Worm (Caenorhabditis elegans) whole organism, L4 larva: ENCODE data around the gene rmd-1.

Experiments used
- D1046.2 ChIP-seq: fragments of 200-800 bp; sonication (Bioruptor generic); IDR thresholded peaks from 2 replicates; pipeline ENCODE4 v1.3.6; 2022; ENCODE audit warnings: missing genetic modification characterization, missing compliant biosample characterization
- F26F4.8 ChIP-seq: fragments of 200-800 bp; sonication (Bioruptor generic); conservative IDR thresholded peaks from 2 replicates; pipeline ENCODE4 v1.3.6; 2022; ENCODE audit warnings: missing genetic modification characterization, missing compliant biosample characterization
- F37D6.2 ChIP-seq: sonication (generic microtip); optimal IDR thresholded peaks from 2 replicates; lab custom pipeline; 2016; ENCODE audit warnings: mild to moderate bottlenecking, missing genetic modification characterization, missing compliant biosample characterization
- F44E2.7 ChIP-seq: fragments of 200-800 bp; sonication (Bioruptor generic); IDR thresholded peaks from 2 replicates; pipeline ENCODE4 v2.1.2; 2022; ENCODE audit warnings: missing genetic modification characterization, missing compliant biosample characterization
- R02D3.7 ChIP-seq: fragments of 150-350 bp; sonication (generic microtip); optimal IDR thresholded peaks from 3 replicates; lab custom pipeline; 2014; ENCODE audit warnings: missing biosample characterization, missing genetic modification characterization
- T20F7.1 ChIP-seq: fragments of 200-800 bp; sonication (Bioruptor generic); optimal IDR thresholded peaks from 2 replicates; lab custom pipeline; 2018; ENCODE audit warnings: mild to moderate bottlenecking, missing genetic modification characterization, missing compliant biosample characterization
- Y5F2A.4 ChIP-seq: fragments of 200-800 bp; sonication (Bioruptor generic); optimal IDR thresholded peaks from 2 replicates; lab custom pipeline; 2018; ENCODE audit warnings: mild to moderate bottlenecking, missing genetic modification characterization, missing compliant biosample characterization
- ZK546.5 ChIP-seq, 2 experiments: sonication (generic microtip); optimal IDR thresholded peaks; 2 replicates each; lab custom pipeline; 2017; ENCODE audit warnings: missing biosample characterization in 2 of 2, missing genetic modification characterization in 2 of 2
- aha-1 ChIP-seq: fragments of 150-350 bp; peaks from one replicate; lab custom pipeline; 2014; ENCODE audit warnings: missing biosample characterization, missing genetic modification characterization
- ceh-62 ChIP-seq: sonication (generic microtip); optimal IDR thresholded peaks from 2 replicates; lab custom pipeline; 2017; ENCODE audit warnings: missing biosample characterization, missing genetic modification characterization
- daf-8 ChIP-seq: fragments of 200-800 bp; sonication (Bioruptor generic); IDR thresholded peaks from 2 replicates; pipeline ENCODE4 v1.3.6; 2022; ENCODE audit warnings: missing genetic modification characterization, missing compliant biosample characterization
- dmd-6 ChIP-seq: fragments of 200-800 bp; sonication (Bioruptor generic); IDR thresholded peaks from 2 replicates; pipeline ENCODE4 v1.3.6; 2022; ENCODE audit warnings: missing genetic modification reagents, missing genetic modification characterization, missing compliant biosample characterization
- dmd-8 ChIP-seq: fragments of 200-800 bp; sonication (Bioruptor generic); IDR thresholded peaks from 2 replicates; pipeline ENCODE4 v1.3.6; 2022; ENCODE audit warnings: missing genetic modification characterization, missing compliant biosample characterization
- dmd-9 ChIP-seq: fragments of 200-800 bp; sonication (Bioruptor generic); IDR thresholded peaks from 2 replicates; pipeline ENCODE4 v1.3.6; 2022; ENCODE audit warnings: missing genetic modification reagents, missing genetic modification characterization, missing compliant biosample characterization
- duxl-1 ChIP-seq: sonication (generic microtip); optimal IDR thresholded peaks from 2 replicates; lab custom pipeline; 2016; ENCODE audit warnings: mild to moderate bottlenecking, missing genetic modification characterization, moderate library complexity, missing compliant biosample characterization; ENCODE audit not compliant: poor library complexity
- egl-27 ChIP-seq: sonication (generic microtip); optimal IDR thresholded peaks from 3 replicates; lab custom pipeline; 2017; ENCODE audit warnings: missing biosample characterization, missing genetic modification reagents, missing genetic modification characterization
- egl-43 ChIP-seq: fragments of 200-800 bp; sonication (Bioruptor generic); IDR thresholded peaks from 2 replicates; pipeline ENCODE4 v1.3.6; 2022; ENCODE audit warnings: missing genetic modification reagents, missing genetic modification characterization, missing compliant biosample characterization
- fos-1 ChIP-seq: fragments of 150-350 bp; optimal IDR thresholded peaks from 2 replicates; lab custom pipeline; 2014; ENCODE audit warnings: missing biosample characterization, missing genetic modification characterization
- gei-8 ChIP-seq: fragments of 200-800 bp; sonication (Bioruptor generic); optimal IDR thresholded peaks from 2 replicates; lab custom pipeline; 2018; ENCODE audit warnings: mild to moderate bottlenecking, missing genetic modification characterization, missing compliant biosample characterization
- hif-1 ChIP-seq, 2 experiments: sonication (generic microtip); optimal IDR thresholded peaks; 2 replicates each; lab custom pipeline; 2016 to 2017; ENCODE audit warnings: missing compliant biosample characterization in 2 of 2, missing genetic modification characterization in 2 of 2, missing genetic modification reagents in 2 of 2, missing genotype in 2 of 2, mild to moderate bottlenecking in 1 of 2
- hlh-11 ChIP-seq: fragments of 200-800 bp; sonication (Bioruptor generic); optimal IDR thresholded peaks from 2 replicates; lab custom pipeline; 2018; ENCODE audit warnings: mild to moderate bottlenecking, missing genetic modification characterization, missing compliant biosample characterization
- hlh-30 ChIP-seq: sonication (generic microtip); optimal IDR thresholded peaks from 2 replicates; lab custom pipeline; 2017; ENCODE audit warnings: antibody characterized with exemption, mild to moderate bottlenecking, missing genetic modification characterization, missing compliant biosample characterization; ENCODE audit not compliant: insufficient read depth
- hmg-1.1 ChIP-seq: fragments of 200-800 bp; sonication (Bioruptor generic); IDR thresholded peaks from 2 replicates; pipeline ENCODE4 v1.3.6; 2022; ENCODE audit warnings: missing genetic modification reagents, missing genetic modification characterization, missing compliant biosample characterization
- jun-1 ChIP-seq: fragments of 150-350 bp; optimal IDR thresholded peaks from 2 replicates; lab custom pipeline; 2014; ENCODE audit warnings: missing biosample characterization, missing genetic modification reagents, missing genetic modification characterization
- lin-15B ChIP-seq: fragments of 150-350 bp; sonication (generic microtip); optimal IDR thresholded peaks from 3 replicates; lab custom pipeline; 2014; ENCODE audit warnings: missing biosample characterization, missing genetic modification characterization
- lin-29 ChIP-seq: fragments of 200-800 bp; sonication (Bioruptor generic); IDR thresholded peaks from 2 replicates; pipeline ENCODE4 v1.3.6; 2022; ENCODE audit warnings: missing genetic modification reagents, missing genetic modification characterization, missing compliant biosample characterization
- lin-38 ChIP-seq: fragments of 200-800 bp; sonication (Bioruptor generic); IDR thresholded peaks from 2 replicates; pipeline ENCODE4 v1.3.6; 2022; ENCODE audit warnings: missing genetic modification reagents, missing genetic modification characterization, missing compliant biosample characterization
- madf-5 ChIP-seq, 2 experiments: fragments of 200-800 bp; sonication (Bioruptor generic); IDR thresholded peaks; 2 replicates each; pipeline ENCODE4 v1.3.6; 2022; ENCODE audit warnings: missing compliant biosample characterization in 2 of 2, missing genetic modification characterization in 2 of 2
- madf-9 ChIP-seq: fragments of 200-800 bp; sonication (Bioruptor generic); conservative IDR thresholded peaks from 2 replicates; pipeline ENCODE4 v1.3.6; 2022; ENCODE audit warnings: missing genetic modification reagents, missing genetic modification characterization, missing compliant biosample characterization
- mdl-1 ChIP-seq, 2 experiments: fragments of 150-350 bp in 1 of 2; sonication (generic microtip) in 1 of 2; optimal IDR thresholded peaks; 2 replicates each; lab custom pipeline; 2014 to 2017; ENCODE audit warnings: missing biosample characterization in 2 of 2, missing genetic modification characterization in 2 of 2
- mdt-29 ChIP-seq: fragments of 200-800 bp; sonication (Bioruptor generic); IDR thresholded peaks from 2 replicates; pipeline ENCODE4 v1.3.6; 2022; ENCODE audit warnings: missing genetic modification reagents, missing genetic modification characterization, missing compliant biosample characterization
- mes-2 ChIP-seq: sonication (generic microtip); optimal IDR thresholded peaks from 2 replicates; lab custom pipeline; 2016; ENCODE audit warnings: missing genotype, mild to moderate bottlenecking, missing genetic modification characterization, missing compliant biosample characterization; ENCODE audit not compliant: poor library complexity, severe bottlenecking
- mxl-2 ChIP-seq: fragments of 200-800 bp; sonication (Bioruptor generic); conservative IDR thresholded peaks from 2 replicates; pipeline ENCODE4 v1.3.6; 2022; ENCODE audit warnings: missing genetic modification reagents, missing genetic modification characterization, missing compliant biosample characterization
- nhr-237 ChIP-seq: sonication (generic microtip); optimal IDR thresholded peaks from 2 replicates; lab custom pipeline; 2017; ENCODE audit warnings: missing biosample characterization, missing genetic modification characterization
- nhr-28 ChIP-seq: fragments of 150-350 bp; optimal IDR thresholded peaks from 2 replicates; lab custom pipeline; 2014; ENCODE audit warnings: missing biosample characterization, missing genetic modification characterization
- nhr-41 ChIP-seq: fragments of 200-800 bp; sonication (Bioruptor generic); IDR thresholded peaks from 2 replicates; pipeline ENCODE4 v1.3.6; 2022; ENCODE audit warnings: missing genetic modification reagents, missing genetic modification characterization, missing compliant biosample characterization
- nhr-76 ChIP-seq: fragments of 150-350 bp; optimal IDR thresholded peaks from 2 replicates; lab custom pipeline; 2014; ENCODE audit warnings: missing biosample characterization, missing genetic modification characterization
- pha-4 ChIP-seq, 2 experiments: fragments of 150-350 bp in 1 of 2; fragments of 200-800 bp in 1 of 2; sonication (Bioruptor generic) in 1 of 2; IDR thresholded peaks in 1 of 2; optimal IDR thresholded peaks in 1 of 2; 2 replicates each; pipeline versions ENCODE4 v1.3.6 to Lab custom; 2014 to 2022; ENCODE audit warnings: missing genetic modification characterization in 2 of 2, missing genetic modification reagents in 2 of 2, missing biosample characterization in 1 of 2, missing compliant biosample characterization in 1 of 2
- pqm-1 ChIP-seq: sonication (generic microtip); optimal IDR thresholded peaks from 2 replicates; lab custom pipeline; 2017; ENCODE audit warnings: missing biosample characterization, missing genetic modification characterization
- rbr-2 ChIP-seq: sonication (generic microtip); optimal IDR thresholded peaks from 2 replicates; lab custom pipeline; 2016; ENCODE audit warnings: missing genotype, missing genetic modification characterization, missing compliant biosample characterization
- saeg-2 ChIP-seq: fragments of 200-800 bp; sonication (Bioruptor generic); IDR thresholded peaks from 2 replicates; pipeline ENCODE4 v1.3.6; 2022; ENCODE audit warnings: missing genetic modification reagents, missing genetic modification characterization, missing compliant biosample characterization
- skn-1 ChIP-seq: fragments of 150-350 bp; optimal IDR thresholded peaks from 2 replicates; lab custom pipeline; 2014; ENCODE audit warnings: missing biosample characterization, missing genetic modification characterization
- spr-1 ChIP-seq: sonication (generic microtip); optimal IDR thresholded peaks from 2 replicates; lab custom pipeline; 2016; ENCODE audit warnings: mild to moderate bottlenecking, missing genetic modification characterization, missing compliant biosample characterization
- tag-97 ChIP-seq: fragments of 200-800 bp; sonication (Bioruptor generic); IDR thresholded peaks from 2 replicates; pipeline ENCODE4 v1.3.6; 2022; ENCODE audit warnings: missing genetic modification characterization, missing compliant biosample characterization
- unc-39 ChIP-seq: sonication (generic microtip); optimal IDR thresholded peaks from 2 replicates; lab custom pipeline; 2017; ENCODE audit warnings: missing biosample characterization, missing genetic modification characterization
- unc-62 ChIP-seq, 3 experiments: fragments of 150-350 bp in 1 of 3; sonication (generic microtip); optimal IDR thresholded peaks in 2 of 3; peaks in 1 of 3; 1 replicate in 1 of 3; 2 replicates in 2 of 3; lab custom pipeline; 2014 to 2017; ENCODE audit warnings: missing biosample characterization in 3 of 3, missing genetic modification characterization in 3 of 3, missing genetic modification reagents in 3 of 3, missing genotype in 1 of 3
- vab-7 ChIP-seq: fragments of 200-800 bp; sonication (Bioruptor generic); IDR thresholded peaks from 2 replicates; pipeline ENCODE4 v1.3.6; 2022; ENCODE audit warnings: missing genetic modification reagents, missing genetic modification characterization, missing compliant biosample characterization
- zfp-2 ChIP-seq: sonication (generic microtip); optimal IDR thresholded peaks from 2 replicates; lab custom pipeline; 2016; ENCODE audit warnings: mild to moderate bottlenecking, missing genetic modification characterization, missing compliant biosample characterization
- zip-2 ChIP-seq: fragments of 150-350 bp; optimal IDR thresholded peaks from 2 replicates; lab custom pipeline; 2014; ENCODE audit warnings: missing biosample characterization, missing genetic modification characterization
- ztf-11 ChIP-seq: fragments of 150-350 bp; optimal IDR thresholded peaks from 2 replicates; lab custom pipeline; 2014; ENCODE audit warnings: missing biosample characterization, missing genetic modification characterization
- ztf-7 ChIP-seq: fragments of 150-350 bp; optimal IDR thresholded peaks from 2 replicates; lab custom pipeline; 2014; ENCODE audit warnings: missing biosample characterization, missing genetic modification characterization

Gene rmd-1

ce11 chrIII:9782483-9783081 is 23.7 kb downstream of the rmd-1 start, which contains the start of gene R10E11.6:
TSS of gene R10E11.6 (plus strand) at chrIII:9783006.
- TF ChIP-seq egl-43 (no peak), jun-1 (tag; lab: Kevin White, UChicago) (no peak), spr-1 (tag; lab: Kevin White, UChicago) (no peak), hlh-11 (tag; lab: Kevin White, UChicago) (no peak), mxl-2 (no peak), aha-1 (tag; lab: Kevin White, UChicago) (peak; percentile 92), dmd-9 (GFP tag; lab: Robert Waterston, UW) (no peak), unc-62 (GFP tag; optimal IDR thresholded peaks at IDR 0.05 in 1 of 2; lab: Kevin White, UChicago) (no peak), unc-62 (tag; optimal IDR thresholded peaks at IDR 0.05; lab: Kevin White, UChicago) (no peak), ZK546.5 (tag; optimal IDR thresholded peaks at IDR 0.05; lab: Kevin White, UChicago) (no peak), F44E2.7 (GFP tag; lab: Robert Waterston, UW) (no peak), D1046.2 (GFP tag; lab: Robert Waterston, UW) (0 out of 2 replicates have a peak, but pooled peaks have one; percentile 11), unc-39 (no peak), nhr-28 (no peak), tag-97 (GFP tag; lab: Robert Waterston, UW) (no peak), F26F4.8 (GFP tag; lab: Robert Waterston, UW) (no peak), vab-7 (GFP tag; lab: Robert Waterston, UW) (no peak), mes-2 (tag; lab: Kevin White, UChicago) (peak; percentile 22), duxl-1 (tag; lab: Kevin White, UChicago) (no peak), hif-1 (tag; optimal IDR thresholded peaks at IDR 0.05; lab: Kevin White, UChicago) (no peak), fos-1 (tag; lab: Kevin White, UChicago) (no peak), T20F7.1 (GFP tag; lab: Kevin White, UChicago) (no peak), daf-8 (0 out of 2 replicates have a peak, but pooled peaks have one; percentile 8), lin-29 (GFP tag; lab: Robert Waterston, UW) (no peak), lin-15B (no peak), hmg-1.1 (GFP tag; lab: Robert Waterston, UW) (no peak), madf-5 (GFP tag; IDR thresholded peaks at IDR 0.05; lab: Robert Waterston, UW) (no peak), rbr-2 (tag; lab: Kevin White, UChicago) (no peak), mdl-1 (tag; optimal IDR thresholded peaks at IDR 0.05; lab: Kevin White, UChicago) (no peak), gei-8 (GFP tag; lab: Kevin White, UChicago) (no peak), zip-2 (tag; lab: Kevin White, UChicago) (no peak), Y5F2A.4 (GFP tag; lab: Kevin White, UChicago) (peak; percentile 33), madf-9 (GFP tag; lab: Robert Waterston, UW) (no peak), ceh-62 (tag; lab: Kevin White, UChicago) (no peak), pqm-1 (tag; lab: Kevin White, UChicago) (no peak), hlh-30 (tag; lab: Kevin White, UChicago) (no peak), F37D6.2 (tag; lab: Kevin White, UChicago) (no peak), dmd-8 (GFP tag; lab: Robert Waterston, UW) (no peak), dmd-6 (GFP tag; lab: Robert Waterston, UW) (no peak), lin-38 (GFP tag; lab: Robert Waterston, UW) (no peak), ztf-7 (tag; lab: Kevin White, UChicago) (no peak), R02D3.7 (tag; lab: Kevin White, UChicago) (no peak), saeg-2 (GFP tag; lab: Robert Waterston, UW) (no peak), nhr-76 (no peak), pha-4 (GFP tag; IDR thresholded peaks at IDR 0.05; lab: Robert Waterston, UW) (no peak), pha-4 (tag; optimal IDR thresholded peaks at IDR 0.05; lab: Kevin White, UChicago) (no peak), egl-27 (tag; lab: Kevin White, UChicago) (no peak), skn-1 (tag; lab: Kevin White, UChicago) (no peak), ztf-11 (tag; lab: Kevin White, UChicago) (no peak), nhr-41 (GFP tag; lab: Robert Waterston, UW) (no peak), nhr-237 (tag; lab: Kevin White, UChicago) (no peak), mdt-29 (GFP tag; lab: Robert Waterston, UW) (no peak), zfp-2 (tag; lab: Kevin White, UChicago) (no peak)
